Worm (Caenorhabditis elegans): ENCODE data around the gene F11D11.12.
A peak's percentile ranks its signal among the peaks of the same experiment; 100 is the strongest.

F11D11.12 gene

DNA sequence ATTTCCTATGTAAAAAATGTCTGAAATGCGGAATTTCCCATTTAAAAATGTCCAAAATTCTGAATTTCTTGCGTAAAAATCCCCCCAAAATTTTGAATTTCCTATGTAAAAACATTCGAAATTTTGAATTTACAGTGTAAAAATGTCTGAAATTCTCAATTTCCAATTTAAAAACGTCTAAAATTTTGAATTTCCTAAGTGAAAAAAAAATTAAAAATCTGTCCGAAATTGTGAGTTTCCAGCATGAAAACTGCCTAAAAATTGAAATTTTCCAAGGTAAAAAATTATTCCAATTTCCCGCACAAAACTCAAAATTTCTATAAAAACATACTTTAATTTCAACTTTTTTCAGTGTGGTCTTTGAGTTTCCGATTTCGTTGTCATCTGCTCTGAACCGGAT is 28.6 kb downstream of the F11D11.12 start:
- no peak for TF ChIP-seq ceh-36 (tag; optimal IDR thresholded peaks at IDR 0.05)
- TF ChIP-seq aly-1 (tag; optimal IDR thresholded peaks at IDR 0.05): no peak
- TF ChIP-seq pes-1 (GFP tag; IDR thresholded peaks at IDR 0.05): no peak
- TF ChIP-seq hmg-4 (GFP tag; optimal IDR thresholded peaks at IDR 0.05): no peak

DNA sequence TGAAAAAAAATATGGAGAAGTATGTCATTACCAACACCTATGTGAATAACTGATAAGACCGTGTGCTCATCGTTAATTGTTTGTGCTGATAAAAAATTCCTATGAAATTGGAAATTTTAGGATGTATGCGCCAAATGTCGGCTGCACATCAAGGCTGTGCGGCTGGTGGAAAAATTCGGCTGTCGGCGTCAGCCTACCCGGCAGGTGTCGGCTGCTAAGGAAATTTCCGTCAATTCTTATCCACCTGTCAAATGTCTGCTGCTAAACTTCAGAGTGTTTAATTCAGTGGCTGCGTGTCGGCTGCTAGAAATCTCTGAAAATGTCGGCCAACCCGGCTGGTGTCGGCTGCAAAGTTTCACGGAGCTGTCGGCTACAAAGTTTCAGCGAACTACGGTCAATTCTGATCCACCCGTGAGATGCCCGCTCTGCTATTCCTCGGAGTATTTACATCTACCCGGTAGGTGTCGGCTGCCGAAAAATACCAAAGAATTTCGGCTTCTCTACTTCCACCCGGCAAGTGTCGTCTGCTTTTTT is 30.5 kb downstream of the F11D11.12 start, which contains the start of gene Y17D7C.2:
Gene Y17D7C.2, minus strand, starts transcription at position 32 of the 534 bp plus-strand sequence.
- TF ChIP-seq tbx-37 (GFP tag; conservative IDR thresholded peaks at IDR 0.05) (no peak), ceh-13 (GFP tag; optimal IDR thresholded peaks at IDR 0.05) (peak; percentile 70), sea-1 (GFP tag; conservative IDR thresholded peaks at IDR 0.05) (peak; percentile 84), scrt-1 (GFP tag; IDR thresholded peaks at IDR 0.05) (peak; percentile 63), ceh-36 (tag; optimal IDR thresholded peaks at IDR 0.05) (no peak), flt-1 (GFP tag; IDR thresholded peaks at IDR 0.05) (peak; percentile 44; the same call in 1 of the 2 replicates), tbx-11 (GFP tag; IDR thresholded peaks at IDR 0.05) (peak; percentile 52; the same call in 1 of the 2 replicates), ama-1 (optimal IDR thresholded peaks at IDR 0.05) (peak; percentile 33), hmg-4 (GFP tag; optimal IDR thresholded peaks at IDR 0.05) (peak; percentile 1), pes-1 (GFP tag; IDR thresholded peaks at IDR 0.05) (no peak), aly-1 (tag; optimal IDR thresholded peaks at IDR 0.05) (peak; percentile 86), hnd-1 (tag; optimal IDR thresholded peaks at IDR 0.05) (no peak)

DNA sequence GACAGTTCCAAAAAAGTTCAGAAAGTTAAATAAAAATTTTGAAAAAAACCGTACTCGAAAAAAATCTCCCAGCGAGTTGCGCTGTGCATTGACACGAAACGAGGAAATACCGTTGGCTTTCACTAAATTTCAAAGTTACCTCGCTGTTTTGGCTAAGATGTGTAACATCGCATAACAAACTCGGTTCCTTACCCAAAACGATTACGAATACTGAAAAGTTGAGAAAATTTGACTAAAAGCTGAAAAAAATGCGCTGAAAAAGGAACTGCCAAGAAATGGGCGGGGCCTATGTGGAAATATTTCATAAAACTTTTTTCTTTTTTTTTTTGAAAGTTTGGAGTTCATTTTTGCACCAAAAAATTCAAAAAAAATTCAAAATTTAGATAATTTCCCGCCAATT is 31.1 kb downstream of the F11D11.12 start:
- TF ChIP-seq ceh-13 (GFP tag; optimal IDR thresholded peaks at IDR 0.05) (no peak), pes-1 (GFP tag; IDR thresholded peaks at IDR 0.05) (no peak), ceh-36 (tag; optimal IDR thresholded peaks at IDR 0.05) (no peak), ama-1 (optimal IDR thresholded peaks at IDR 0.05) (no peak), sea-1 (GFP tag; conservative IDR thresholded peaks at IDR 0.05) (no peak), scrt-1 (GFP tag; IDR thresholded peaks at IDR 0.05) (no peak)

DNA sequence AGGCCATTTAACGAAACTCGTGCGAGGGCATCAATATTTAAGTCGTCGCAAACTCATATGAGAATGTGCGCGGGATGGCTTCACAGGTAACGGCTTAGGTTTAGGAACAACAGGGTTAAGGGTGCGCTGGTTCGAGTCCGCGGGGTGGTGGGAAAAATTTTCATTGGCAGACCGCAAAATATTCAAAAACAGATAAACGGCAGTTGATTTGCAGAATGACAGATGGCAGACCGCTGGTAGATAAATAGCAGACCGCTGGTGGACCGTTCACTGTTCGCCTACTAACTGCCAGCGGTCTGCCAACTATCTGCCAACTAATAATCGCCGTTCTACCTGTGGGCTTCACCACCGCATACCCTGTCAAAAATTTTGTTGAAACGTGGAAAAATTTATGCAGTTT is 38.4 kb downstream of the F11D11.12 start:
- TF ChIP-seq ceh-13 (GFP tag; optimal IDR thresholded peaks at IDR 0.05) (peak; percentile 40), pes-1 (GFP tag; IDR thresholded peaks at IDR 0.05) (no peak), aly-1 (tag; optimal IDR thresholded peaks at IDR 0.05) (peak; percentile 62), flt-1 (GFP tag; IDR thresholded peaks at IDR 0.05) (peak; percentile 40; the same call in 1 of the 2 replicates), hmbx-1 (tag; optimal IDR thresholded peaks at IDR 0.05) (no peak), ama-1 (optimal IDR thresholded peaks at IDR 0.05) (no peak), scrt-1 (GFP tag; IDR thresholded peaks at IDR 0.05) (0 out of 2 replicates have a peak, but pooled peaks have one; percentile 58), sea-1 (GFP tag; conservative IDR thresholded peaks at IDR 0.05) (peak; percentile 74), tbx-11 (GFP tag; IDR thresholded peaks at IDR 0.05) (peak; percentile 40; the same call in 1 of the 2 replicates)

DNA sequence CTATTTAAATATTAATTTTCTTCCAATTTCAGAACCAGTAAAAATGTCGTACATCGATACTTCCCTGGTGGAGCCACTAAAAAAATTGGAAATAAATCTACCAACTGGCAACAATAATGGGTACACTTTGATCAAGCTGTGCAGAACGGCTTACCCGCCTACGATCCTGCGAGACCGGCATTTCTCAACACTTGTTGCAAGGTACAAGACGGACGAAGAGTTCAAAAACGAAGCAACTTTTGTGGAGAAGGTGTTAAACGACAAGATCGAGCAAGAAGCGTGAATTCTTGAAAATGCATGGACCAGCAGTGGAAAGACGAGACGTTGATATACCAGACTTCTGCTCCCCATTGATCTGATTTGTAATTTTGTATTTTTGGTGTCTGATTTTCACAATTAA is 39.1 kb downstream of the F11D11.12 start:
- TF ChIP-seq tbx-11 (GFP tag; IDR thresholded peaks at IDR 0.05): no peak
- TF ChIP-seq sea-1 (GFP tag; conservative IDR thresholded peaks at IDR 0.05): no peak
- TF ChIP-seq hmbx-1 (tag; optimal IDR thresholded peaks at IDR 0.05): no peak
- TF ChIP-seq tbx-37 (GFP tag; conservative IDR thresholded peaks at IDR 0.05): no peak
- TF ChIP-seq scrt-1 (GFP tag; IDR thresholded peaks at IDR 0.05): no peak
- no peak for TF ChIP-seq ceh-13 (GFP tag; optimal IDR thresholded peaks at IDR 0.05)
- TF ChIP-seq hmg-4 (GFP tag; optimal IDR thresholded peaks at IDR 0.05): no peak
- no peak for TF ChIP-seq F13C5.2 (tag; optimal IDR thresholded peaks at IDR 0.05)
- TF ChIP-seq B0310.2 (tag; optimal IDR thresholded peaks at IDR 0.05): no peak
- no peak for TF ChIP-seq aly-1 (tag; optimal IDR thresholded peaks at IDR 0.05)
- no peak for TF ChIP-seq hnd-1 (tag; optimal IDR thresholded peaks at IDR 0.05)
- TF ChIP-seq ets-7 (tag; optimal IDR thresholded peaks at IDR 0.05): no peak
- no peak for TF ChIP-seq tra-4 (tag; optimal IDR thresholded peaks at IDR 0.05)
- TF ChIP-seq ceh-36 (tag; optimal IDR thresholded peaks at IDR 0.05): no peak
- no peak for TF ChIP-seq ama-1 (optimal IDR thresholded peaks at IDR 0.05)

DNA sequence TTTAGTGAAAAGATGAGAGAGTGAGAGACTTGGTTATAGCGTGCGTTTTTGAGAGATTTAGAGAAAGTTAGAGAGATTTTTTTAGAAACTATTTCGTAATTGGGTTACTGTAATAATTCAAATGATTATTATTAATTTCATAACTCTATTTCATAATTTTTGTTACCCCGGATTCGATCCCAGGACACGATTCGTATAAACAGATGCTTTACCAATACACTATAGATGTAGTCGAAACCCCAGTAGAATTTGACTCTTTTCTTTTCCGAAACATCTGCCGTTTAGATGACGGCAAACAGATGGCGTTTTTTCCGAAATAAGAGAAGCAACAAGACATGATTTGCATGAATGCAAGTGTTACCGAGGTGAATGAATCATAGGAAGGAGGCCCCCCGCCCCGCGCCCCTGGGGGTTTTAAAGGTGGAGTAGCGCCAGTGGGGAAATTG is 40.4 kb downstream of the F11D11.12 start:
- TF ChIP-seq sea-1 (GFP tag; conservative IDR thresholded peaks at IDR 0.05) (no peak), ceh-13 (GFP tag; optimal IDR thresholded peaks at IDR 0.05) (peak; percentile 59), scrt-1 (GFP tag; IDR thresholded peaks at IDR 0.05) (0 out of 2 replicates have a peak, but pooled peaks have one; percentile 25), pes-1 (GFP tag; IDR thresholded peaks at IDR 0.05) (no peak), aly-1 (tag; optimal IDR thresholded peaks at IDR 0.05) (no peak), ama-1 (optimal IDR thresholded peaks at IDR 0.05) (no peak), tbx-11 (GFP tag; IDR thresholded peaks at IDR 0.05) (no peak), ets-7 (tag; optimal IDR thresholded peaks at IDR 0.05) (no peak), ceh-36 (tag; optimal IDR thresholded peaks at IDR 0.05) (no peak), tra-4 (tag; optimal IDR thresholded peaks at IDR 0.05) (no peak), tbx-37 (GFP tag; conservative IDR thresholded peaks at IDR 0.05) (no peak), F13C5.2 (tag; optimal IDR thresholded peaks at IDR 0.05) (no peak)

DNA sequence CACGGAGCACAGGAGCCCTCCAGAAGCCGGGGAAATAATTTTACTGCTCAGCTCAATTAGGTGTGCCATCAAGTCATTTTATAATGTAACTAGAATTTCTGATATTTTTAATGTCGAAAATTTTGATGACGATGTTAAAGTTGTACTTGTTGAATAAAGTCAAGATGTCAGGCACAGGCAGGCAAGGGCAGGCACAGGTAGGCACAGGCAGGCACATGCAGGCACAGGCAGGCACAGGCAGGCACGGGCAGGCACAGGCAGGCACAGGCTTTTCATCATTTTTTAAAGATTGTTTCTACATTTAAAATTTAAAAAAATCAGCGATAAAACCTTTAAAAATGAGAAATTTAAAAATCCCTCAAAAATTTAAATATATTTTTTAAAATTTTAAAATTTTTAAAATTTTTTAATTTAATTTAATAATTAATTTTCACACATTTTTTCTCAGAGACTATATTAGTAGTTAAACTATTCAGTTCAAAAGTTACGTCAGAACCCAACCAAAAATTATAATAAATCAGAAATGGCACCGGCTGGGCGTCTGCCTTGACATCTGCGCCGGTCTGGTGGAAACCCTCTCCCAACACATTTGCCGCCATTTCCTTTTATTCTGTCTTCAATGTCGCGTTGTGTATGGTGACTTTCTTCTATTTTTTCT is 41.1 kb downstream of the F11D11.12 start, which contains the start of gene Y17D7C.6:
Gene Y17D7C.6, plus strand, starts transcription at position 608 of the 658 bp plus-strand sequence.
- TF ChIP-seq ets-7 (tag; optimal IDR thresholded peaks at IDR 0.05) (no peak), sea-1 (GFP tag; conservative IDR thresholded peaks at IDR 0.05) (no peak), F13C5.2 (tag; optimal IDR thresholded peaks at IDR 0.05) (no peak), ceh-13 (GFP tag; optimal IDR thresholded peaks at IDR 0.05) (peak; percentile 56), hmbx-1 (tag; optimal IDR thresholded peaks at IDR 0.05) (no peak)

DNA sequence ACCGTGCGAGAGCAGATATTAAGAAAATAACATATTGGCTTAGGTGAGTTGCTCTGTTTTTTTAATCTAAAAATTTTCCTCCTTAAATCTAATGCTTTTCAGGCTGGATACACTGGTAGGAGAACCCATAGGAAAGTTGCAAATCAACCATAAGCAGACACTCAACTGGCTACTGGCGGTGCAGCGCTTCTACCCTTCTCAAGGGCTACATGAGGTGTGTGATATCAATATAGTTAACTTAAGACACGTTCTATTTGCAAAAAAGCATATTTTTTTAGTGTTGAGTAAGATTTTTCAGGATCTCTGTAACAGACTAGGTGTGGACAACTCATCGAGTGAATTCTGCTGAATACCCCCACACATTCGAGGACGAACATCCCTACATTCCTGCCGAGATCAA is 42.5 kb downstream of the F11D11.12 start:
- TF ChIP-seq aly-1 (tag; optimal IDR thresholded peaks at IDR 0.05) (no peak), ceh-13 (GFP tag; optimal IDR thresholded peaks at IDR 0.05) (no peak), ama-1 (optimal IDR thresholded peaks at IDR 0.05) (no peak), flt-1 (GFP tag; IDR thresholded peaks at IDR 0.05) (no peak), pes-1 (GFP tag; IDR thresholded peaks at IDR 0.05) (no peak), ceh-36 (tag; optimal IDR thresholded peaks at IDR 0.05) (no peak), F13C5.2 (tag; optimal IDR thresholded peaks at IDR 0.05) (no peak), tra-4 (tag; optimal IDR thresholded peaks at IDR 0.05) (no peak), hmbx-1 (tag; optimal IDR thresholded peaks at IDR 0.05) (no peak), hmg-4 (GFP tag; optimal IDR thresholded peaks at IDR 0.05) (no peak), hnd-1 (tag; optimal IDR thresholded peaks at IDR 0.05) (no peak), B0310.2 (tag; optimal IDR thresholded peaks at IDR 0.05) (no peak), sea-1 (GFP tag; conservative IDR thresholded peaks at IDR 0.05) (no peak), tbx-37 (GFP tag; conservative IDR thresholded peaks at IDR 0.05) (no peak), ets-7 (tag; optimal IDR thresholded peaks at IDR 0.05) (no peak), scrt-1 (GFP tag; IDR thresholded peaks at IDR 0.05) (no peak), tbx-11 (GFP tag; IDR thresholded peaks at IDR 0.05) (no peak)

Measured in whole organism, early embryonic.